Worm (Caenorhabditis elegans): Measurements from ENCODE around the gene R08C7.5.

R08C7.5 gene

ce11 chrIV:4390438-4390894 lies 39.6 kb upstream of the R08C7.5 start, which contains the start of the genes rpl-7A and set-21 (continued):
- peak; percentile 89 for TF ChIP-seq sea-2 (GFP tag; IDR thresholded peaks at IDR 0.05)
- peak; percentile 68 for TF ChIP-seq gei-17 (GFP tag; optimal IDR thresholded peaks at IDR 0.05)
- peak; percentile 91 for TF ChIP-seq F39B2.1 (GFP tag; IDR thresholded peaks at IDR 0.05)
- TF ChIP-seq hrde-1 (tag; optimal IDR thresholded peaks at IDR 0.05; ENCODE audit: borderline replicate concordance) = peak; percentile 46
- TF ChIP-seq Y67H2A.10 (GFP tag; conservative IDR thresholded peaks at IDR 0.05) = peak; percentile 87
- TF ChIP-seq rcor-1 (GFP tag; IDR thresholded peaks at IDR 0.05) = peak; percentile 98
- peak; percentile 99 for TF ChIP-seq hmg-1.2 (GFP tag; IDR thresholded peaks at IDR 0.05)
- no peak for TF ChIP-seq ztf-3 (GFP tag; optimal IDR thresholded peaks at IDR 0.05)
- no peak for TF ChIP-seq die-1 (tag; optimal IDR thresholded peaks at IDR 0.05)
- peak; percentile 85 to 92 for TF ChIP-seq let-607 (tag; optimal IDR thresholded peaks at IDR 0.05)
- peak; percentile 59; the same call in 1 of the 2 replicates for TF ChIP-seq Y53F4B.3 (GFP tag; IDR thresholded peaks at IDR 0.05)
- TF ChIP-seq lin-54 (GFP tag; optimal IDR thresholded peaks at IDR 0.05) = peak; percentile 99
- peak; percentile 90 for TF ChIP-seq hmg-20 (GFP tag; IDR thresholded peaks at IDR 0.05)
- TF ChIP-seq snpc-4 (GFP tag; optimal IDR thresholded peaks at IDR 0.05) = peak; percentile 55
- TF ChIP-seq snpc-4 (tag; optimal IDR thresholded peaks at IDR 0.05) = peak; percentile 25 to 82 (median 74)
- TF ChIP-seq somi-1 (GFP tag; optimal IDR thresholded peaks at IDR 0.05) = peak; percentile 80
- no peak for TF ChIP-seq ccch-3 (GFP tag; optimal IDR thresholded peaks at IDR 0.05)
- peak; percentile 88 for TF ChIP-seq aptf-2 (GFP tag; conservative IDR thresholded peaks at IDR 0.05)
- TF ChIP-seq egl-44 (GFP tag; IDR thresholded peaks at IDR 0.05) = peak; percentile 62; the same call in 1 of the 2 replicates
- TF ChIP-seq F57C9.4 (tag; optimal IDR thresholded peaks at IDR 0.05) = peak; percentile 60
- no peak for TF ChIP-seq rpc-1 (optimal IDR thresholded peaks at IDR 0.05)
- no peak for TF ChIP-seq rpc-1 (tag; optimal IDR thresholded peaks at IDR 0.05)
- no peak for TF ChIP-seq dpff-1 (tag; optimal IDR thresholded peaks at IDR 0.05)
- no peak for TF ChIP-seq mes-4 (tag; optimal IDR thresholded peaks at IDR 0.05)
- peak; percentile 67; the same call in 1 of the 2 replicates for TF ChIP-seq Y56A3A.18 (GFP tag; IDR thresholded peaks at IDR 0.05)
- peak; percentile 91 for TF ChIP-seq C17E4.6 (GFP tag; IDR thresholded peaks at IDR 0.05)
- peak; percentile 98 for TF ChIP-seq dox-1 (GFP tag; IDR thresholded peaks at IDR 0.05)
- no peak for TF ChIP-seq lsy-27 (tag; optimal IDR thresholded peaks at IDR 0.05; ENCODE audit: borderline replicate concordance, insufficient read depth)
- TF ChIP-seq pbrm-1 (GFP tag; IDR thresholded peaks at IDR 0.05) = peak; percentile 98
- no peak for TF ChIP-seq sdz-38 (tag; optimal IDR thresholded peaks at IDR 0.05)
- TF ChIP-seq nhr-90 (tag; optimal IDR thresholded peaks at IDR 0.05) = peak; percentile 36
- TF ChIP-seq F37B4.10 (GFP tag; IDR thresholded peaks at IDR 0.05) = peak; percentile 91; the same call in 1 of the 2 replicates
- no peak for TF ChIP-seq ama-1 (optimal IDR thresholded peaks at IDR 0.05)
- TF ChIP-seq ama-1 (GFP tag; optimal IDR thresholded peaks at IDR 0.05) = no peak
- TF ChIP-seq ceh-100 (GFP tag; IDR thresholded peaks at IDR 0.05) = peak; percentile 92
- TF ChIP-seq lin-26 (GFP tag; IDR thresholded peaks at IDR 0.05) = peak; percentile 25; the same call in 1 of the 2 replicates
- peak; percentile 84 for TF ChIP-seq nhr-80 (tag; optimal IDR thresholded peaks at IDR 0.05)
- peak; percentile 85 for TF ChIP-seq atf-7 (tag; optimal IDR thresholded peaks at IDR 0.05)
- no peak for TF ChIP-seq F57A8.1 (GFP tag; optimal IDR thresholded peaks at IDR 0.05)
- TF ChIP-seq bed-1 (GFP tag; IDR thresholded peaks at IDR 0.05) = peak; percentile 65; the same call in 1 of the 2 replicates
- peak; percentile 75 for TF ChIP-seq tbp1 (GFP tag; optimal IDR thresholded peaks at IDR 0.05)
- peak; percentile 59 for TF ChIP-seq snpc-1.3 (tag; optimal IDR thresholded peaks at IDR 0.05; ENCODE audit: insufficient read depth)
- peak; percentile 87 for TF ChIP-seq attf-3 (GFP tag; conservative IDR thresholded peaks at IDR 0.05)
- TF ChIP-seq T26A5.8 (tag; optimal IDR thresholded peaks at IDR 0.05) = no peak
- TF ChIP-seq ztf-22 (GFP tag; optimal IDR thresholded peaks at IDR 0.05) = peak; percentile 47
- peak; percentile 36 for TF ChIP-seq B0035.1 (tag; optimal IDR thresholded peaks at IDR 0.05)
- peak; percentile 97 for TF ChIP-seq ztf-28 (GFP tag; IDR thresholded peaks at IDR 0.05)
- peak; percentile 86 for TF ChIP-seq cebp-1 (GFP tag; IDR thresholded peaks at IDR 0.05)
- peak; percentile 93 for TF ChIP-seq cebp-1 (tag; optimal IDR thresholded peaks at IDR 0.05)

Measured in whole organism, young adult.